Worm (Caenorhabditis elegans) whole organism, L4 larva: ENCODE results near the gene ttyh-1.

Source experiments
- Y105C5A.15 ChIP-seq: fragments of 200-800 bp; sonication (Bioruptor generic); IDR thresholded peaks from 2 replicates; pipeline ENCODE4 v1.3.6; 2022; ENCODE audit warnings: missing genetic modification characterization, missing compliant biosample characterization
- ceh-28 ChIP-seq: fragments of 150-350 bp; optimal IDR thresholded peaks from 2 replicates; lab custom pipeline; 2014; ENCODE audit warnings: missing biosample characterization, missing genetic modification reagents, missing genetic modification characterization
- fkh-10 ChIP-seq: fragments of 150-350 bp; optimal IDR thresholded peaks from 2 replicates; lab custom pipeline; 2014; ENCODE audit warnings: missing biosample characterization, missing genetic modification reagents, missing genetic modification characterization
- hif-1 ChIP-seq, 2 experiments: sonication (generic microtip); optimal IDR thresholded peaks; 2 replicates each; lab custom pipeline; 2016 to 2017; ENCODE audit warnings: missing compliant biosample characterization in 2 of 2, missing genetic modification characterization in 2 of 2, missing genetic modification reagents in 2 of 2, missing genotype in 2 of 2, mild to moderate bottlenecking in 1 of 2
- hlh-30 ChIP-seq: sonication (generic microtip); optimal IDR thresholded peaks from 2 replicates; lab custom pipeline; 2017; ENCODE audit warnings: antibody characterized with exemption, mild to moderate bottlenecking, missing genetic modification characterization, missing compliant biosample characterization; ENCODE audit not compliant: insufficient read depth
- jun-1 ChIP-seq: fragments of 150-350 bp; optimal IDR thresholded peaks from 2 replicates; lab custom pipeline; 2014; ENCODE audit warnings: missing biosample characterization, missing genetic modification reagents, missing genetic modification characterization
- lin-13 ChIP-seq: fragments of 150-350 bp; optimal IDR thresholded peaks from 2 replicates; lab custom pipeline; 2014; ENCODE audit warnings: missing biosample characterization, missing genetic modification reagents, missing genetic modification characterization
- nhr-10 ChIP-seq: fragments of 150-350 bp; optimal IDR thresholded peaks from 2 replicates; lab custom pipeline; 2014; ENCODE audit warnings: missing biosample characterization, missing genetic modification characterization
- nhr-11 ChIP-seq: fragments of 150-350 bp; optimal IDR thresholded peaks from 2 replicates; lab custom pipeline; 2014; ENCODE audit warnings: missing biosample characterization, missing genetic modification characterization
- nhr-28 ChIP-seq: fragments of 150-350 bp; optimal IDR thresholded peaks from 2 replicates; lab custom pipeline; 2014; ENCODE audit warnings: missing biosample characterization, missing genetic modification characterization
- pqm-1 ChIP-seq: sonication (generic microtip); optimal IDR thresholded peaks from 2 replicates; lab custom pipeline; 2017; ENCODE audit warnings: missing biosample characterization, missing genetic modification characterization
- tra-1 ChIP-seq: fragments of 200-800 bp; sonication (Bioruptor generic); IDR thresholded peaks from 2 replicates; pipeline ENCODE4 v1.3.6; 2022; ENCODE audit warnings: missing genetic modification reagents, missing genetic modification characterization, missing compliant biosample characterization
- unc-62 ChIP-seq, 3 experiments: fragments of 150-350 bp in 1 of 3; sonication (generic microtip); optimal IDR thresholded peaks in 2 of 3; peaks in 1 of 3; 1 replicate in 1 of 3; 2 replicates in 2 of 3; lab custom pipeline; 2014 to 2017; ENCODE audit warnings: missing biosample characterization in 3 of 3, missing genetic modification characterization in 3 of 3, missing genetic modification reagents in 3 of 3, missing genotype in 1 of 3

DNA sequence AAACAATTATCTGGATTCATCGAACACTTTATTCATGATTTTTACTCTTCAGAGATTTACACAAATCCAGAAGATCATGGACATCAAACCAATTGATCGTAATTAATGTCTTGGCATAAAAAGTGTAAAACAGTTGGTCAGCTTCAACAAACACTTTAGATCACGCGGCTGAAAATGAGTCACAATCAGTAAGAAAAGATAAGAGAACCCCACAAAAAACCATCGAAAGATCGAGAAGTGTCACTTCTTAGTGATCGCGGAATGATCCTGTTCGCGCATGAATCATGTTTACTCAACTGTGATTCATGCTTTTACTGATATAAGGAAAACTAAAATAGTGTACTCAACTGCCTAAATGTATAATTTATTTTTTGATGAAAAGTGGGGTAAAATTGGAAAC lies 40.9 kb downstream of the ttyh-1 start:
- TF ChIP-seq jun-1 (tag; lab: Kevin White, UChicago): no peak
- TF ChIP-seq pqm-1 (tag; lab: Kevin White, UChicago): no peak
- TF ChIP-seq ceh-28: no peak
- peak in 1 of 2 experiments; percentile 42 for TF ChIP-seq hif-1 (tag; optimal IDR thresholded peaks at IDR 0.05; lab: Kevin White, UChicago)
- peak; percentile 14 for TF ChIP-seq nhr-28 (tag; lab: Kevin White, UChicago)
- TF ChIP-seq tra-1 (GFP tag; lab: Robert Waterston, UW): peak; percentile 37; the same call in 1 of the 2 replicates
- TF ChIP-seq Y105C5A.15 (GFP tag; lab: Robert Waterston, UW): no peak
- peak; percentile 47 for TF ChIP-seq nhr-11 (tag; lab: Kevin White, UChicago)
- no peak for TF ChIP-seq fkh-10 (GFP tag; lab: Kevin White, UChicago)
- TF ChIP-seq unc-62 (GFP tag; optimal IDR thresholded peaks at IDR 0.05 in 1 of 2; lab: Kevin White, UChicago): no peak
- no peak for TF ChIP-seq unc-62 (tag; optimal IDR thresholded peaks at IDR 0.05; lab: Kevin White, UChicago)
- no peak for TF ChIP-seq lin-13 (GFP tag; lab: Kevin White, UChicago)
- no peak for TF ChIP-seq nhr-10 (tag; lab: Kevin White, UChicago)
- peak; percentile 75 for TF ChIP-seq hlh-30 (tag; lab: Kevin White, UChicago)
